In genomic region chrIII:6278301-6278827, ce11 we compare ENCODE assay signal across 2 worm cellular contexts.
TF ChIP-seq lines count a peak whose summit lies in the region.

Gene C18F10.7, minus strand, starts transcription at chrIII:6278351.

TF ChIP-seq in whole organism, L1 larva, 84 proteins besides CTCF, POLR2A, EP300 and RAD21 (continued from another document):
- TF ChIP-seq swsn-7 (tag; optimal IDR thresholded peaks at IDR 0.05; lab: Kevin White, UChicago) (peak; percentile 86), jun-1 (tag; optimal IDR thresholded peaks at IDR 0.05; lab: Kevin White, UChicago) (peak; percentile 36), lir-3 (tag; optimal IDR thresholded peaks at IDR 0.05; lab: Kevin White, UChicago; ENCODE audit: poor library complexity) (peak; percentile 37), pax-3 (tag; optimal IDR thresholded peaks at IDR 0.05; lab: Kevin White, UChicago) (no peak), snu-23 (GFP tag; optimal IDR thresholded peaks at IDR 0.05; lab: Kevin White, UChicago) (peak; percentile 81), sox-4 (tag; optimal IDR thresholded peaks at IDR 0.05; lab: Kevin White, UChicago) (no peak), lin-14 (GFP tag; optimal IDR thresholded peaks at IDR 0.05; lab: Kevin White, UChicago) (peak; percentile 87), lin-39 (tag; optimal IDR thresholded peaks at IDR 0.05; lab: Kevin White, UChicago) (peak; percentile 51), unc-62 (GFP tag; optimal IDR thresholded peaks at IDR 0.05; lab: Kevin White, UChicago) (no peak), tlp-1 (tag; optimal IDR thresholded peaks at IDR 0.05; lab: Kevin White, UChicago) (no peak), ztf-11 (tag; optimal IDR thresholded peaks at IDR 0.05; lab: Kevin White, UChicago) (no peak), tbx-2 (tag; optimal IDR thresholded peaks at IDR 0.05; lab: Kevin White, UChicago) (peak; percentile 76), nhr-28 (tag; optimal IDR thresholded peaks at IDR 0.05; lab: Kevin White, UChicago) (no peak), xbp-1 (tag; optimal IDR thresholded peaks at IDR 0.05; lab: Kevin White, UChicago) (peak; percentile 70), pag-3 (tag; optimal IDR thresholded peaks at IDR 0.05; lab: Kevin White, UChicago; ENCODE audit: borderline replicate concordance, insufficient read depth) (no peak), ets-5 (GFP tag; IDR thresholded peaks at IDR 0.05; lab: Robert Waterston, UW) (no peak), ceh-90 (tag; optimal IDR thresholded peaks at IDR 0.05; lab: Kevin White, UChicago) (no peak), lin-15B (tag; optimal IDR thresholded peaks at IDR 0.05; lab: Kevin White, UChicago) (no peak), aly-2 (tag; optimal IDR thresholded peaks at IDR 0.05; lab: Kevin White, UChicago) (peak; percentile 24), nhr-84 (tag; optimal IDR thresholded peaks at IDR 0.05; lab: Kevin White, UChicago) (no peak), skn-1 (tag; optimal IDR thresholded peaks at IDR 0.05; lab: Kevin White, UChicago) (no peak), pqm-1 (tag; optimal IDR thresholded peaks at IDR 0.05; lab: Kevin White, UChicago) (no peak), dsc-1 (tag; optimal IDR thresholded peaks at IDR 0.05; lab: Kevin White, UChicago) (peak; percentile 66), grh-1 (GFP tag; IDR thresholded peaks at IDR 0.05; lab: Robert Waterston, UW) (0 out of 2 replicates have a peak, but pooled peaks have one; percentile 8), ceh-82 (tag; optimal IDR thresholded peaks at IDR 0.05; lab: Kevin White, UChicago) (peak; percentile 37 to 64 (median 38)), nhr-19 (GFP tag; conservative IDR thresholded peaks at IDR 0.05; lab: Robert Waterston, UW) (peak; percentile 76), elt-2 (tag; optimal IDR thresholded peaks at IDR 0.05; lab: Kevin White, UChicago) (peak; percentile 61), nhr-90 (tag; optimal IDR thresholded peaks at IDR 0.05; lab: Kevin White, UChicago; ENCODE audit: poor library complexity) (peak; percentile 59), unc-98 (GFP tag; IDR thresholded peaks at IDR 0.05; lab: Robert Waterston, UW) (no peak), hlh-17 (GFP tag; optimal IDR thresholded peaks at IDR 0.05; lab: Kevin White, UChicago; ENCODE audit: borderline replicate concordance) (no peak), hlh-4 (tag; optimal IDR thresholded peaks at IDR 0.05; lab: Kevin White, UChicago) (no peak), unc-86 (tag; optimal IDR thresholded peaks at IDR 0.05; lab: Kevin White, UChicago) (peak; percentile 65), nhr-237 (tag; optimal IDR thresholded peaks at IDR 0.05; lab: Kevin White, UChicago) (no peak), mab-9 (GFP tag; IDR thresholded peaks at IDR 0.05; lab: Robert Waterston, UW) (no peak), ztf-4 (tag; optimal IDR thresholded peaks at IDR 0.05; lab: Kevin White, UChicago) (peak; percentile 43), nhr-47 (tag; optimal IDR thresholded peaks at IDR 0.05; lab: Kevin White, UChicago) (peak; percentile 73), lin-13 (GFP tag; optimal IDR thresholded peaks at IDR 0.05; lab: Kevin White, UChicago) (no peak), lin-35 (GFP tag; optimal IDR thresholded peaks at IDR 0.05; lab: Kevin White, UChicago) (peak; percentile 55 to 63), Y116A8C.19 (tag; optimal IDR thresholded peaks at IDR 0.05; lab: Kevin White, UChicago; ENCODE audit: borderline replicate concordance) (no peak), nhr-85 (tag; lab: Kevin White, UChicago) (peak; percentile 70), sup-37 (GFP tag; optimal IDR thresholded peaks at IDR 0.05; lab: Kevin White, UChicago) (peak; percentile 3), isw-1 (GFP tag; IDR thresholded peaks at IDR 0.05; lab: Robert Waterston, UW) (peak; percentile 30), ces-1 (GFP tag; optimal IDR thresholded peaks at IDR 0.05; lab: Kevin White, UChicago) (no peak), efl-3 (GFP tag; optimal IDR thresholded peaks at IDR 0.05; lab: Kevin White, UChicago) (no peak), C16A3.4 (tag; optimal IDR thresholded peaks at IDR 0.05; lab: Kevin White, UChicago) (peak; percentile 35), nhr-20 (tag; optimal IDR thresholded peaks at IDR 0.05; lab: Kevin White, UChicago) (peak; percentile 71), fos-1 (tag; optimal IDR thresholded peaks at IDR 0.05; lab: Kevin White, UChicago) (peak; percentile 73), vab-15 (tag; optimal IDR thresholded peaks at IDR 0.05; lab: Kevin White, UChicago) (no peak), C34B4.2 (tag; optimal IDR thresholded peaks at IDR 0.05; lab: Kevin White, UChicago) (no peak), C04F5.9 (tag; optimal IDR thresholded peaks at IDR 0.05; lab: Kevin White, UChicago) (peak; percentile 34), unc-30 (tag; optimal IDR thresholded peaks at IDR 0.05; lab: Kevin White, UChicago) (no peak), F16B12.6 (tag; optimal IDR thresholded peaks at IDR 0.05; lab: Kevin White, UChicago) (peak; percentile 16), snpc-4 (tag; optimal IDR thresholded peaks at IDR 0.05; lab: Kevin White, UChicago) (peak; percentile 64), hpl-2 (GFP tag; optimal IDR thresholded peaks at IDR 0.05; lab: Kevin White, UChicago) (no peak), elt-3 (tag; optimal IDR thresholded peaks at IDR 0.05; lab: Kevin White, UChicago) (no peak)

TF ChIP-seq in whole organism, L2 larva, 48 proteins besides CTCF, POLR2A, EP300 and RAD21 (continued from another document):
- TF ChIP-seq nhr-77 (tag; optimal IDR thresholded peaks at IDR 0.05; lab: Kevin White, UChicago) (no peak), ZK546.5 (tag; optimal IDR thresholded peaks at IDR 0.05; lab: Kevin White, UChicago) (no peak), peb-1 (tag; optimal IDR thresholded peaks at IDR 0.05; lab: Kevin White, UChicago) (no peak), nhr-10 (tag; optimal IDR thresholded peaks at IDR 0.05; lab: Kevin White, UChicago) (no peak), alr-1 (tag; optimal IDR thresholded peaks at IDR 0.05; lab: Kevin White, UChicago) (no peak), nhr-6 (tag; optimal IDR thresholded peaks at IDR 0.05; lab: Kevin White, UChicago) (no peak), nhr-11 (tag; optimal IDR thresholded peaks at IDR 0.05; lab: Kevin White, UChicago) (no peak), elt-1 (tag; optimal IDR thresholded peaks at IDR 0.05; lab: Kevin White, UChicago) (no peak), Y55F3AM.14 (GFP tag; optimal IDR thresholded peaks at IDR 0.05; lab: Kevin White, UChicago) (no peak), lin-13 (GFP tag; optimal IDR thresholded peaks at IDR 0.05; lab: Kevin White, UChicago) (peak; percentile 49), skn-1 (tag; optimal IDR thresholded peaks at IDR 0.05; lab: Kevin White, UChicago) (no peak), dmd-4 (tag; optimal IDR thresholded peaks at IDR 0.05; lab: Kevin White, UChicago) (no peak), egl-27 (tag; optimal IDR thresholded peaks at IDR 0.05; lab: Kevin White, UChicago) (peak; percentile 55), elt-3 (tag; optimal IDR thresholded peaks at IDR 0.05; lab: Kevin White, UChicago) (no peak), C34F6.9 (tag; optimal IDR thresholded peaks at IDR 0.05; lab: Kevin White, UChicago) (peak; percentile 87), aly-2 (tag; optimal IDR thresholded peaks at IDR 0.05; lab: Kevin White, UChicago) (no peak), unc-39 (tag; optimal IDR thresholded peaks at IDR 0.05; lab: Kevin White, UChicago) (no peak)
